Fruit fly (Drosophila melanogaster) whole organism, wandering third instar larva: ENCODE data around the gene chp.

Experiments used
- Vsx2 ChIP-seq: fragments of 200-300, 225-300 bp; sonication (Bioruptor generic); optimal IDR thresholded peaks from 2 replicates; lab custom pipeline; 2018; ENCODE audit warnings: missing biosample characterization, missing genetic modification characterization; ENCODE audit not compliant: partially characterized antibody
- dsf ChIP-seq: sonication (Bioruptor generic); optimal IDR thresholded peaks from 2 replicates; lab custom pipeline; 2016; ENCODE audit warnings: missing biosample characterization, missing genetic modification characterization, borderline replicate concordance
- ey ChIP-seq: fragments of 200-800 bp; sonication (Bioruptor generic); optimal IDR thresholded peaks from 2 replicates; lab custom pipeline; 2016; ENCODE audit warnings: missing biosample characterization, missing genetic modification characterization

DNA sequence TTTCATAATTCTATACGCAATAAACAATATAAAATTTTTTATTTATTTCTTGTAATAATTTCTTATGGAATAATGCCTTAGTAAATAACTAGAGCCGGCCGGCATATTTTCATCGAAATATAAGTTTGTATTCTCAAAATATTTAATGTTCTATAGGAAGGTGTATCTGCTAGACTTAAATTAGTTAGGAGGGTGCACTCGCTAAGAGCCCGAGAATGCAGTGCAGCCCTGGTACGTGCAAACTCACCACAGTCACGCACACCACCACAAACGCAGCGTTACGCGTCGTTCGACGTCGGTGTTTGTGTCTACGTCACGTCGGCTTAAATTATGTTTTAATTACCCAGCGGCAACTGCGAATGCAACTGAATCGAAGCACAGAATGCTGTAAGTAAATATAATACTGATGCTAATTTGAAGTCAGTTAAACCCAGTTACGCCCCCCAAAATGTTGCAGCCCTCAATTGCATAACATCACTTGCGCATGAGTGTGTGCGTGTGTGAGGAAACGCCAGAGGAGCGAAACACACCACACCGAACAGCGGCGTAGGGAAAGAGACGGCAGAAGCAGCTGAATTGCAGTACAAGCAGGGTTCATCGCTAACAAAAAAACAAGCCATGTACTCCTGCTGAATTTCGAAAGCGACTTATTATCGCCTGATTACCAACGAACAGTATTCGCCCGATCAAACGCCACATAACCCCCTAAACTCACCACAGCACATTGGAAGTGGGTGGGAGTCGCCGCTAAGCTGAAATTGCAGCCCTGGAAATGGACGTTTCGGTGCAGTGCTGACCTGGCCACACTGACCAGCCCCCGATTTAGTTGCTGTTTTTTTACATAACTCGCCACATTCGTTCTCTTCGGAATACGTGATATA lies 10.2 kb upstream of the chp start, which contains the start of gene CG12054:
- no peak for TF ChIP-seq dsf (GFP tag; lab: Kevin White, UChicago)
- peak; percentile 19 for TF ChIP-seq ey (GFP tag; lab: Kevin White, UChicago)
- no peak for TF ChIP-seq Vsx2
